Worm (Caenorhabditis elegans) whole organism, L3 larva: ENCODE data around the gene dct-19.

Experiments used
- elt-3 ChIP-seq, 3 experiments: fragments of 150-350 bp in 1 of 3; sonication (generic microtip) in 2 of 3; optimal IDR thresholded peaks; 2 replicates in 2 of 3; 4 replicates in 1 of 3; lab custom pipeline; 2014 to 2017; ENCODE audit warnings: missing biosample characterization in 3 of 3, missing genetic modification characterization in 3 of 3
- jun-1 ChIP-seq: fragments of 150-350 bp; optimal IDR thresholded peaks from 2 replicates; lab custom pipeline; 2014; ENCODE audit warnings: missing biosample characterization, missing genetic modification reagents, missing genetic modification characterization
- nhr-23 ChIP-seq: fragments of 150-350 bp; optimal IDR thresholded peaks from 2 replicates; lab custom pipeline; 2014; ENCODE audit warnings: missing biosample characterization, missing genetic modification reagents, missing genetic modification characterization
- snpc-4 ChIP-seq: fragments of 150-350 bp; optimal IDR thresholded peaks from 2 replicates; lab custom pipeline; 2014; ENCODE audit warnings: missing biosample characterization, missing genetic modification characterization
- tbx-2 ChIP-seq: sonication (generic microtip); optimal IDR thresholded peaks from 2 replicates; lab custom pipeline; 2016; ENCODE audit warnings: mild to moderate bottlenecking, missing genetic modification characterization, missing compliant biosample characterization
- unc-39 ChIP-seq: sonication (generic microtip); optimal IDR thresholded peaks from 4 replicates; lab custom pipeline; 2017; ENCODE audit warnings: missing biosample characterization, missing genetic modification characterization

DNA sequence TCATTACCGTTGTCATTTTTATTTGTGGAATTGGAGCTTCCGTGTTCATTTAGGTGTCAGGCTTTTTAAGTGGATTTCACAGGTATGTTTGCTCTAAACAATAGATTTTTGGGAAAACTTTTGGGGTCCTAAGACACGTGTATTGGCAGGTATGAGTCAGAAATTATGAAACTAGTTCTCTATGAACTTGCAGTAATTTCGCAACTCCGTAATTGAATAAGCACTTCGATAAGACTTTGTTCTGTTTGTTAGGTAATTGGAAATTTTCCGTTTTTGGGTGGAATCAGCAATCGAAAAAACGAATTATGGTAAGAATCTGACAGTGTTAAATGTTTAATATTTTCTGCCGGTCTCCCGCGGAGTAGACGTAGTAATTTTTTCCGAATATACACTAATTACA, 45.6 kb upstream of the dct-19 start:
- no peak for TF ChIP-seq snpc-4 (tag; lab: Kevin White, UChicago)
- TF ChIP-seq unc-39, result no peak
- no peak for TF ChIP-seq elt-3 (tag; optimal IDR thresholded peaks at IDR 0.05; lab: Kevin White, UChicago)
- TF ChIP-seq jun-1 (tag; lab: Kevin White, UChicago), result no peak
- TF ChIP-seq tbx-2 (tag; lab: Kevin White, UChicago), result no peak
- TF ChIP-seq nhr-23 (tag; lab: Kevin White, UChicago), result no peak
